Worm (Caenorhabditis elegans): ENCODE data around the gene esyt-2.

Gene esyt-2

DNA sequence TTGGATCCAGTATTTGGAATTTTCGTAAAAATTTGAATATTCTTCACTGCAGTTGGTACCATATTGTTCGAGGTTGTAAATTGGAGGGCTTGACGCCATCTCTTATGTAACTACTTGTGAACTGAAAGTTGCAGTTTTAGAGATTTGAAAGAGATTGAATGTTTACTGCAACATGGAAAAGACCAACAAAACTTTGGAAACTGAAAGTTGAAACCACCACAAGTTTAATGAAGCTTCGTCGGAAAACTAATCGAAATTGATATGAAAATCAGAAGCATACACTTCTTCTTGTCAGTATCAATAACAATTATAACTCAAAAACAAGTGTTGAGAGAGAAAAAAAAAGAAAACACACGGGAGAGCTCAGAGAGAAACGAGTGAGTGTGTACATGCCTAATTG lies 37.3 kb upstream of the esyt-2 start, which contains the start of gene srg-7:
Gene srg-7, minus strand, starts transcription at position 101 of the 400 bp plus-strand sequence.
- no peak for TF ChIP-seq lsy-12 (tag; optimal IDR thresholded peaks at IDR 0.05)
- TF ChIP-seq nhr-77 (tag; optimal IDR thresholded peaks at IDR 0.05): no peak
- TF ChIP-seq ceh-82 (tag; optimal IDR thresholded peaks at IDR 0.05): no peak
- no peak for TF ChIP-seq egl-27 (tag; optimal IDR thresholded peaks at IDR 0.05)
- no peak for TF ChIP-seq fos-1 (tag; optimal IDR thresholded peaks at IDR 0.05)
- no peak for TF ChIP-seq nhr-11 (tag; optimal IDR thresholded peaks at IDR 0.05)
- no peak for TF ChIP-seq mdl-1 (tag; optimal IDR thresholded peaks at IDR 0.05)
- TF ChIP-seq ZK546.5 (tag; optimal IDR thresholded peaks at IDR 0.05): no peak
- no peak for TF ChIP-seq nhr-237 (tag; optimal IDR thresholded peaks at IDR 0.05)
- no peak for TF ChIP-seq nhr-43 (tag; optimal IDR thresholded peaks at IDR 0.05; ENCODE audit: poor library complexity, severe bottlenecking)
- no peak for TF ChIP-seq pha-4 (tag; optimal IDR thresholded peaks at IDR 0.05)
- TF ChIP-seq nhr-25 (tag; optimal IDR thresholded peaks at IDR 0.05): no peak

DNA sequence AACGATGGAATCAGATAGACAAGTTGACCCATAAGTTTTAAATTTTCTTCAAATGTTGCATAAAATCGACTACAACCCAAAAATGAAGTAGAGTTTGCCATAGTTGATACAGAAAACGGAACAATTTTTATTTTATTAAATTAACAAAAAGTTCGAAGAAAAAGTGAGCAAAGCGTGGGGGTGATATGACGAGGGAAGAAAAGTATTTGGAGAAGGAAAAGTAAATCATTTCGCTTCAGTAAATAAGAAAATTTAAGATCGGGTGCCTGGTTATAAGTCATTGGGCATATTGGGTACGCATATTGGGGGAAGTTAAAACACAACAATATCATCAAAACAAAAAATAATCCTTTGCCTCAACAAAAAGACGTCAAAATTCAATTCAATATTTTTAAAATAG lies 35.1 kb upstream of the esyt-2 start, which contains the start of gene srg-6:
Gene srg-6, minus strand, starts transcription at position 101 of the 400 bp plus-strand sequence.
- no peak for TF ChIP-seq ZK546.5 (tag; optimal IDR thresholded peaks at IDR 0.05)

- TF ChIP-seq mml-1 (tag; optimal IDR thresholded peaks at IDR 0.05) (no peak), nhr-25 (tag; optimal IDR thresholded peaks at IDR 0.05) (no peak), elt-1 (tag; optimal IDR thresholded peaks at IDR 0.05) (no peak), nhr-28 (tag; optimal IDR thresholded peaks at IDR 0.05) (no peak), elt-3 (tag; optimal IDR thresholded peaks at IDR 0.05) (no peak), ztf-4 (tag; optimal IDR thresholded peaks at IDR 0.05) (no peak), snpc-4 (tag; optimal IDR thresholded peaks at IDR 0.05) (no peak), aly-2 (tag; optimal IDR thresholded peaks at IDR 0.05) (no peak), zag-1 (tag; optimal IDR thresholded peaks at IDR 0.05) (no peak), jun-1 (tag; optimal IDR thresholded peaks at IDR 0.05) (no peak), sea-2 (GFP tag; optimal IDR thresholded peaks at IDR 0.05) (no peak), pqm-1 (tag; optimal IDR thresholded peaks at IDR 0.05) (no peak), nhr-23 (tag; optimal IDR thresholded peaks at IDR 0.05) (no peak)
Observed at ce11 chrIII:6264447-6264846, 33.7 kb upstream of the esyt-2 start, which contains the start of gene srg-5. srg-5 (minus strand) TSS chrIII:6264547.

DNA sequence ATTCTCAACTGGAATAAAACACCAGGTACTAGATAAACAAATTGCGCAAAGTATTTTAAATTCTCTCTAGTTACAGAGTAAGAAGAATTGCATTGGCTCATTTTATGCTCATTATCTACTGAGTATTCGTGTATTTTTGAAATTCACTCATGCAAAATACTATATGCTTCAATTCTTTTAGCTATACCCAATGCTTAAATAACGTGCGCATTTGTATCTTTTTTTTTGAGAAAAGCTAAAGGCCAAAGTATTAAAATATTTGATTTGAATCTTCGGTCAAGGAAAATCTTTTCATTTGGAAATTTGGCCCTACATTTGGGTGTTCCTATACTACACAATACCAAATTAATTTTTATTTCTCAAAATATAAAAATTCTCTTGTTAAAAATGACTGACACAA lies 31.2 kb upstream of the esyt-2 start, which contains the start of gene srg-4:
Gene srg-4, minus strand, starts transcription at position 101 of the 400 bp plus-strand sequence.
- TF ChIP-seq nhr-23 (tag; optimal IDR thresholded peaks at IDR 0.05) (no peak), nhr-43 (tag; optimal IDR thresholded peaks at IDR 0.05; ENCODE audit: poor library complexity, severe bottlenecking) (no peak), ztf-4 (tag; optimal IDR thresholded peaks at IDR 0.05) (no peak), mdl-1 (tag; optimal IDR thresholded peaks at IDR 0.05) (no peak), ztf-11 (tag; optimal IDR thresholded peaks at IDR 0.05) (no peak), lin-39 (tag; optimal IDR thresholded peaks at IDR 0.05) (no peak), hmg-11 (tag; optimal IDR thresholded peaks at IDR 0.05) (no peak), egl-27 (tag; optimal IDR thresholded peaks at IDR 0.05) (no peak), egl-5 (tag; optimal IDR thresholded peaks at IDR 0.05) (no peak), fos-1 (tag; optimal IDR thresholded peaks at IDR 0.05) (no peak), aly-2 (tag; optimal IDR thresholded peaks at IDR 0.05) (no peak), unc-39 (tag; optimal IDR thresholded peaks at IDR 0.05) (no peak), nhr-25 (tag; optimal IDR thresholded peaks at IDR 0.05) (no peak)

DNA sequence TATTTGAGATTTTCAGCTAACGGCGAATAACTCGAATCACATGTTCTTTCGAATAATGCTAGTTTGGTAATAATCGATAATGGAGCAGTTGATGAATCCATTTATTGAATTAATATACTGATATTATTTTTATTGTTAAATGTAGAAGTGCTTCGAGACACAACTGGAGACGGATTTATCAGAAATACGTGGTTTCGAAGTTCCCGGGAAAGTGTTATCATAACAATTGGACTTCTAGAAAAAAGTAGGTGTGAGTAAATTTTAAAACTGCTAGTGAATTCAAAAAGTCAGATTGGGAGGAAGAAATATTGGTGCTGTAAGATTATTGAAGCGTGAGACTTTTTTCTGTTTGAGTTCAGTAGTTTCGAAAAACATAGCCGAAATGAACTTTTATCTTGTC lies 29.3 kb upstream of the esyt-2 start, which contains the start of gene srg-2:
Gene srg-2, minus strand, starts transcription at position 101 of the 400 bp plus-strand sequence.
- no peak for TF ChIP-seq ZK546.5 (tag; optimal IDR thresholded peaks at IDR 0.05)
- TF ChIP-seq lin-15B (tag; optimal IDR thresholded peaks at IDR 0.05): no peak
- TF ChIP-seq elt-1 (tag; optimal IDR thresholded peaks at IDR 0.05): no peak
- no peak for TF ChIP-seq unc-62 (GFP tag; optimal IDR thresholded peaks at IDR 0.05)
- no peak for TF ChIP-seq ama-1 (optimal IDR thresholded peaks at IDR 0.05)
- no peak for TF ChIP-seq zag-1 (tag; optimal IDR thresholded peaks at IDR 0.05)
- TF ChIP-seq nhr-11 (tag; optimal IDR thresholded peaks at IDR 0.05): no peak
- no peak for TF ChIP-seq nhr-23 (tag; optimal IDR thresholded peaks at IDR 0.05)
- no peak for TF ChIP-seq nhr-25 (tag; optimal IDR thresholded peaks at IDR 0.05)
- no peak for TF ChIP-seq pha-4 (tag; optimal IDR thresholded peaks at IDR 0.05)
- TF ChIP-seq nhr-77 (tag; optimal IDR thresholded peaks at IDR 0.05): no peak
- TF ChIP-seq mml-1 (tag; optimal IDR thresholded peaks at IDR 0.05): no peak
- TF ChIP-seq aly-2 (tag; optimal IDR thresholded peaks at IDR 0.05): no peak
- TF ChIP-seq skn-1 (tag; optimal IDR thresholded peaks at IDR 0.05): no peak
- TF ChIP-seq elt-3 (tag; optimal IDR thresholded peaks at IDR 0.05): no peak
- no peak for TF ChIP-seq nfya-1 (tag; optimal IDR thresholded peaks at IDR 0.05; ENCODE audit: insufficient read depth)
- no peak for TF ChIP-seq jun-1 (tag; optimal IDR thresholded peaks at IDR 0.05)
- TF ChIP-seq ztf-11 (tag; optimal IDR thresholded peaks at IDR 0.05): no peak
- TF ChIP-seq egl-5 (tag; optimal IDR thresholded peaks at IDR 0.05): no peak
- TF ChIP-seq unc-39 (tag; optimal IDR thresholded peaks at IDR 0.05): no peak
